Worm (Caenorhabditis elegans) whole organism, late embryonic: ENCODE data around the gene pha-4.

ENCODE experiments used
- F13H6.1 ChIP-seq: sonication (generic microtip); optimal IDR thresholded peaks from 2 replicates; lab custom pipeline; 2016; ENCODE audit warnings: missing genetic modification characterization, missing compliant biosample characterization
- K09A11.1 ChIP-seq: sonication (generic microtip); optimal IDR thresholded peaks from 2 replicates; lab custom pipeline; 2017; ENCODE audit warnings: antibody characterized with exemption, mild to moderate bottlenecking, missing genetic modification characterization, missing compliant biosample characterization; ENCODE audit not compliant: insufficient read depth
- T23F11.4 ChIP-seq: fragments of 200-800 bp; sonication (Bioruptor generic); optimal IDR thresholded peaks from 2 replicates; lab custom pipeline; 2018; ENCODE audit warnings: mild to moderate bottlenecking, missing genetic modification characterization, missing compliant biosample characterization
- Y22D7AL.16 ChIP-seq: sonication (generic microtip); optimal IDR thresholded peaks from 2 replicates; lab custom pipeline; 2016; ENCODE audit warnings: missing genetic modification characterization, missing compliant biosample characterization
- ahr-1 ChIP-seq: sonication (generic microtip); optimal IDR thresholded peaks from 2 replicates; lab custom pipeline; 2016; ENCODE audit warnings: missing genetic modification characterization, missing compliant biosample characterization
- ceh-14 ChIP-seq: sonication (generic microtip); optimal IDR thresholded peaks from 2 replicates; lab custom pipeline; 2016; ENCODE audit warnings: missing genotype, missing genetic modification characterization, missing compliant biosample characterization
- ceh-19 ChIP-seq: fragments of 200-800 bp; sonication (Bioruptor generic); optimal IDR thresholded peaks from 2 replicates; lab custom pipeline; 2018; ENCODE audit warnings: mild to moderate bottlenecking, missing genetic modification characterization, missing compliant biosample characterization
- ceh-22 ChIP-seq: sonication (generic microtip); optimal IDR thresholded peaks from 2 replicates; lab custom pipeline; 2017; ENCODE audit warnings: missing biosample characterization, missing genetic modification characterization
- ceh-24 ChIP-seq: sonication (generic microtip); optimal IDR thresholded peaks from 2 replicates; lab custom pipeline; 2016; ENCODE audit warnings: mild to moderate bottlenecking, missing genetic modification characterization, missing compliant biosample characterization
- ceh-30 ChIP-seq: fragments of 150-350 bp; optimal IDR thresholded peaks from 2 replicates; lab custom pipeline; 2014; ENCODE audit warnings: missing biosample characterization, missing genetic modification characterization
- ceh-31 ChIP-seq: sonication (generic microtip); optimal IDR thresholded peaks from 2 replicates; lab custom pipeline; 2016; ENCODE audit warnings: missing genetic modification characterization, missing compliant biosample characterization
- ceh-34 ChIP-seq: sonication (generic microtip); optimal IDR thresholded peaks from 2 replicates; lab custom pipeline; 2016; ENCODE audit warnings: mild to moderate bottlenecking, missing genetic modification characterization, missing compliant biosample characterization
- ceh-45 ChIP-seq: fragments of 200-800 bp; sonication (Bioruptor generic); IDR thresholded peaks from 2 replicates; pipeline ENCODE4 v1.3.6; 2022; ENCODE audit warnings: missing genetic modification reagents, missing genetic modification characterization, missing compliant biosample characterization
- ceh-48 ChIP-seq: sonication (generic microtip); optimal IDR thresholded peaks from 2 replicates; lab custom pipeline; 2016; ENCODE audit warnings: missing genetic modification characterization, inconsistent platforms, missing compliant biosample characterization
- ceh-6 ChIP-seq: fragments of 200-800 bp; sonication (Bioruptor generic); optimal IDR thresholded peaks from 2 replicates; lab custom pipeline; 2018; ENCODE audit warnings: mild to moderate bottlenecking, missing genetic modification characterization, missing compliant biosample characterization
- ceh-9 ChIP-seq: sonication (generic microtip); optimal IDR thresholded peaks from 2 replicates; lab custom pipeline; 2016; ENCODE audit warnings: mild to moderate bottlenecking, missing genetic modification characterization, inconsistent platforms, missing compliant biosample characterization
- che-1 ChIP-seq: sonication (generic microtip); optimal IDR thresholded peaks from 2 replicates; lab custom pipeline; 2016; ENCODE audit warnings: mild to moderate bottlenecking, missing genetic modification characterization, missing compliant biosample characterization
- dmd-4 ChIP-seq: sonication (generic microtip); optimal IDR thresholded peaks from 2 replicates; lab custom pipeline; 2016; ENCODE audit warnings: borderline replicate concordance, missing genetic modification characterization, missing compliant biosample characterization
- elt-2 ChIP-seq: sonication (generic microtip); optimal IDR thresholded peaks from 2 replicates; lab custom pipeline; 2016; ENCODE audit warnings: missing genetic modification reagents, missing genetic modification characterization, missing compliant biosample characterization
- ets-4 ChIP-seq: sonication (generic microtip); optimal IDR thresholded peaks from 2 replicates; lab custom pipeline; 2016; ENCODE audit warnings: missing genetic modification characterization, missing compliant biosample characterization
- fax-1 ChIP-seq: sonication (generic microtip); optimal IDR thresholded peaks from 2 replicates; lab custom pipeline; 2016; ENCODE audit warnings: missing genotype, missing genetic modification characterization, missing compliant biosample characterization
- fkh-10 ChIP-seq: fragments of 150-350 bp; optimal IDR thresholded peaks from 2 replicates; lab custom pipeline; 2014; ENCODE audit warnings: missing biosample characterization, missing genetic modification reagents, missing genetic modification characterization
- fkh-6 ChIP-seq: sonication (generic microtip); optimal IDR thresholded peaks from 2 replicates; lab custom pipeline; 2016; ENCODE audit warnings: missing genetic modification characterization, missing compliant biosample characterization
- gmeb-2 ChIP-seq: sonication (generic microtip); optimal IDR thresholded peaks from 2 replicates; lab custom pipeline; 2016; ENCODE audit warnings: missing genetic modification characterization, inconsistent platforms, missing compliant biosample characterization
- hlh-13 ChIP-seq: fragments of 200-800 bp; sonication (Bioruptor generic); optimal IDR thresholded peaks from 2 replicates; lab custom pipeline; 2018; ENCODE audit warnings: mild to moderate bottlenecking, missing genetic modification characterization, missing compliant biosample characterization
- hlh-30 ChIP-seq: sonication (generic microtip); optimal IDR thresholded peaks from 2 replicates; lab custom pipeline; 2017; ENCODE audit warnings: antibody characterized with exemption, missing genetic modification characterization, missing compliant biosample characterization; ENCODE audit not compliant: insufficient read depth
- hlh-8 ChIP-seq: sonication (generic microtip); optimal IDR thresholded peaks from 2 replicates; lab custom pipeline; 2016; ENCODE audit warnings: missing genotype, missing genetic modification characterization, missing compliant biosample characterization
- lin-11 ChIP-seq: fragments of 200-800 bp; sonication (Bioruptor generic); optimal IDR thresholded peaks from 2 replicates; lab custom pipeline; 2018; ENCODE audit warnings: mild to moderate bottlenecking, missing genetic modification characterization, missing compliant biosample characterization
- madf-2 ChIP-seq: sonication (generic microtip); optimal IDR thresholded peaks from 2 replicates; lab custom pipeline; 2017; ENCODE audit warnings: missing genetic modification characterization, missing compliant biosample characterization
- nfya-1 ChIP-seq: sonication (generic microtip); optimal IDR thresholded peaks from 2 replicates; lab custom pipeline; 2017; ENCODE audit warnings: missing genetic modification characterization, mild to moderate bottlenecking, missing compliant biosample characterization, antibody characterized with exemption, moderate library complexity
- nhr-232 ChIP-seq: sonication (generic microtip); optimal IDR thresholded peaks from 2 replicates; lab custom pipeline; 2016; ENCODE audit warnings: missing genetic modification characterization, missing compliant biosample characterization
- npax-4 ChIP-seq: sonication (generic microtip); optimal IDR thresholded peaks from 2 replicates; lab custom pipeline; 2016; ENCODE audit warnings: missing genetic modification characterization, missing compliant biosample characterization
- odd-2 ChIP-seq: sonication (generic microtip); optimal IDR thresholded peaks from 2 replicates; lab custom pipeline; 2017; ENCODE audit warnings: antibody characterized with exemption, mild to moderate bottlenecking, missing genetic modification characterization, missing compliant biosample characterization
- pat-9 ChIP-seq: fragments of 200-800 bp; sonication (Bioruptor generic); optimal IDR thresholded peaks from 2 replicates; lab custom pipeline; 2018; ENCODE audit warnings: mild to moderate bottlenecking, missing genetic modification characterization, moderate library complexity, missing compliant biosample characterization
- pax-1 ChIP-seq: fragments of 150-350 bp; optimal IDR thresholded peaks from 2 replicates; lab custom pipeline; 2014; ENCODE audit warnings: missing biosample characterization, missing genetic modification characterization
- pqm-1 ChIP-seq: sonication (generic microtip); optimal IDR thresholded peaks from 2 replicates; lab custom pipeline; 2016; ENCODE audit warnings: missing genetic modification characterization, missing compliant biosample characterization
- pros-1 ChIP-seq: fragments of 150-350 bp; optimal IDR thresholded peaks from 2 replicates; lab custom pipeline; 2014; ENCODE audit warnings: missing biosample characterization, missing genetic modification reagents, missing genetic modification characterization
- ref-2 ChIP-seq: sonication (generic microtip); optimal IDR thresholded peaks from 2 replicates; lab custom pipeline; 2016; ENCODE audit warnings: missing genetic modification characterization, missing compliant biosample characterization
- sdc-2 ChIP-seq: sonication (generic microtip); optimal IDR thresholded peaks from 2 replicates; lab custom pipeline; 2016; ENCODE audit warnings: missing genotype, missing genetic modification characterization, missing compliant biosample characterization
- sox-2 ChIP-seq: fragments of 200-800 bp; sonication (Bioruptor generic); IDR thresholded peaks from 2 replicates; pipeline ENCODE4 v1.3.6; 2022; ENCODE audit warnings: missing genetic modification reagents, missing genetic modification characterization, missing compliant biosample characterization
- sox-4 ChIP-seq: sonication (generic microtip); optimal IDR thresholded peaks from 2 replicates; lab custom pipeline; 2017; ENCODE audit warnings: mild to moderate bottlenecking, missing genetic modification characterization, inconsistent platforms, missing compliant biosample characterization
- syd-9 ChIP-seq: sonication (generic microtip); optimal IDR thresholded peaks from 2 replicates; lab custom pipeline; 2016; ENCODE audit warnings: mild to moderate bottlenecking, missing genetic modification characterization, moderate library complexity, missing compliant biosample characterization
- tbx-2 ChIP-seq: sonication (generic microtip); optimal IDR thresholded peaks from 2 replicates; lab custom pipeline; 2016; ENCODE audit warnings: missing genetic modification characterization, missing compliant biosample characterization
- ttx-3 ChIP-seq: sonication (generic microtip); optimal IDR thresholded peaks from 2 replicates; lab custom pipeline; 2016; ENCODE audit warnings: missing genetic modification reagents, missing genetic modification characterization, missing compliant biosample characterization
- unc-3 ChIP-seq, 2 experiments: fragments of 200-800 bp in 1 of 2; sonication (Bioruptor generic) in 1 of 2; sonication (generic microtip) in 1 of 2; conservative IDR thresholded peaks in 1 of 2; optimal IDR thresholded peaks in 1 of 2; 2 replicates each; pipeline versions ENCODE4 v1.3.6 to Lab custom; 2016 to 2022; ENCODE audit warnings: missing compliant biosample characterization in 2 of 2, missing genetic modification characterization in 2 of 2, missing genetic modification reagents in 1 of 2
- unc-42 ChIP-seq: sonication (generic microtip); optimal IDR thresholded peaks from 2 replicates; lab custom pipeline; 2016; ENCODE audit warnings: missing genotype, missing genetic modification characterization, missing compliant biosample characterization

Gene pha-4

ce11 chrV:20775269-20775668 is 22.4 kb downstream of the pha-4 start, which contains the start of gene F38A6.4:
Gene F38A6.4, minus strand, starts transcription at chrV:20775369.
- TF ChIP-seq pqm-1 (tag; lab: Kevin White, UChicago) (no peak), K09A11.1 (tag; lab: Kevin White, UChicago) (no peak), ceh-48 (tag; lab: Kevin White, UChicago) (no peak), hlh-13 (GFP tag; lab: Kevin White, UChicago) (no peak), ceh-34 (tag; lab: Kevin White, UChicago) (no peak), ttx-3 (tag; lab: Kevin White, UChicago) (no peak), sox-4 (tag; lab: Kevin White, UChicago) (no peak), ceh-9 (tag; lab: Kevin White, UChicago) (no peak), dmd-4 (tag; lab: Kevin White, UChicago) (no peak), che-1 (tag; lab: Kevin White, UChicago) (no peak), fkh-6 (tag; lab: Kevin White, UChicago) (no peak), ceh-24 (no peak), ceh-30 (tag; lab: Kevin White, UChicago) (no peak), pax-1 (tag; lab: Kevin White, UChicago) (no peak)

- TF ChIP-seq odd-2 (no peak), ttx-3 (tag; lab: Kevin White, UChicago) (no peak), ceh-48 (tag; lab: Kevin White, UChicago) (no peak), Y22D7AL.16 (no peak), ahr-1 (tag; lab: Kevin White, UChicago) (no peak), T23F11.4 (GFP tag; lab: Kevin White, UChicago) (no peak)
- TF ChIP-seq, all 69 proteins: peak for 0
Observed at ce11 chrV:20776761-20777160, 23.9 kb downstream of the pha-4 start.

- TF ChIP-seq pros-1 (tag; lab: Kevin White, UChicago) = peak; percentile 15
- TF ChIP-seq lin-11 (tag; lab: Kevin White, UChicago) = no peak
- TF ChIP-seq hlh-8 (tag; lab: Kevin White, UChicago) = peak; percentile 78
- TF ChIP-seq ceh-9 (tag; lab: Kevin White, UChicago) = no peak
- no peak for TF ChIP-seq ahr-1 (tag; lab: Kevin White, UChicago)
- no peak for TF ChIP-seq ceh-19 (GFP tag; lab: Kevin White, UChicago)
- TF ChIP-seq ceh-34 (tag; lab: Kevin White, UChicago) = peak; percentile 73
- peak; percentile 98 for TF ChIP-seq hlh-30 (tag; lab: Kevin White, UChicago)
- TF ChIP-seq ceh-24 = no peak
- peak; percentile 40 for TF ChIP-seq syd-9 (tag; lab: Kevin White, UChicago)
- peak; percentile 75 for TF ChIP-seq pax-1 (tag; lab: Kevin White, UChicago)
- TF ChIP-seq pat-9 (tag; lab: Kevin White, UChicago) = no peak
- TF ChIP-seq ceh-45 (GFP tag; lab: Robert Waterston, UW) = no peak
- TF ChIP-seq ceh-6 (GFP tag; lab: Kevin White, UChicago) = no peak
- TF ChIP-seq fax-1 (tag; lab: Kevin White, UChicago) = no peak
- no peak for TF ChIP-seq fkh-10
- no peak for TF ChIP-seq nhr-232 (tag; lab: Kevin White, UChicago)
- no peak for TF ChIP-seq npax-4 (tag; lab: Kevin White, UChicago)
- TF ChIP-seq sdc-2 (tag; lab: Kevin White, UChicago) = peak; percentile 65
- TF ChIP-seq unc-42 = peak; percentile 98
- TF ChIP-seq ceh-14 (tag; lab: Kevin White, UChicago) = peak; percentile 61
- TF ChIP-seq K09A11.1 (tag; lab: Kevin White, UChicago) = peak; percentile 40
- TF ChIP-seq ceh-31 (tag; lab: Kevin White, UChicago) = peak; percentile 94
- TF ChIP-seq gmeb-2 = peak; percentile 11
- peak; percentile 81 for TF ChIP-seq F13H6.1
- TF ChIP-seq nfya-1 (tag; lab: Kevin White, UChicago) = peak; percentile 90
- 0 out of 2 replicates have a peak, but pooled peaks have one; percentile 13 for TF ChIP-seq unc-3 (GFP tag; conservative IDR thresholded peaks at IDR 0.05; lab: Robert Waterston, UW)
- TF ChIP-seq unc-3 (tag; optimal IDR thresholded peaks at IDR 0.05; lab: Kevin White, UChicago) = no peak
- TF ChIP-seq madf-2 (tag; lab: Kevin White, UChicago) = peak; percentile 80
- peak; percentile 80 for TF ChIP-seq tbx-2 (tag; lab: Kevin White, UChicago)
- no peak for TF ChIP-seq sox-2 (GFP tag; lab: Robert Waterston, UW)
- peak; percentile 73 for TF ChIP-seq ref-2 (tag; lab: Kevin White, UChicago)
- TF ChIP-seq ceh-48 (tag; lab: Kevin White, UChicago) = no peak
- peak; percentile 27 for TF ChIP-seq elt-2 (tag; lab: Kevin White, UChicago)
- peak; percentile 44 for TF ChIP-seq ets-4
- TF ChIP-seq ceh-22 (tag; lab: Kevin White, UChicago) = peak; percentile 85
- TF ChIP-seq fkh-6 (tag; lab: Kevin White, UChicago) = no peak
Observed at ce11 chrV:20778257-20778697, 25.4 kb downstream of the pha-4 start.
